Worm (Caenorhabditis elegans) whole organism, L1 larva: ENCODE measurements around the gene C06C3.4.

ENCODE experiments used
- C04F5.9 ChIP-seq: sonication (generic microtip); optimal IDR thresholded peaks from 2 replicates; lab custom pipeline; 2016; ENCODE audit warnings: missing genetic modification characterization, missing compliant biosample characterization
- F16B12.6 ChIP-seq: fragments of 150-350 bp; optimal IDR thresholded peaks from 2 replicates; lab custom pipeline; 2014; ENCODE audit warnings: missing biosample characterization, missing genetic modification characterization
- aha-1 ChIP-seq: fragments of 150-350 bp; optimal IDR thresholded peaks from 2 replicates; lab custom pipeline; 2014; ENCODE audit warnings: missing biosample characterization, missing genetic modification characterization
- ceh-8 ChIP-seq: fragments of 200-800 bp; sonication (Bioruptor generic); optimal IDR thresholded peaks from 2 replicates; lab custom pipeline; 2018; ENCODE audit warnings: mild to moderate bottlenecking, missing genetic modification characterization, moderate library complexity, missing compliant biosample characterization
- ceh-90 ChIP-seq: sonication (generic microtip); optimal IDR thresholded peaks from 2 replicates; lab custom pipeline; 2016; ENCODE audit warnings: missing genetic modification characterization, missing compliant biosample characterization
- dpl-1 ChIP-seq, 3 experiments: fragments of 150-350 bp in 2 of 3; sonication (generic microtip) in 1 of 3; optimal IDR thresholded peaks; 2 replicates each; lab custom pipeline; 2014 to 2017; ENCODE audit warnings: missing biosample characterization in 3 of 3, missing genetic modification characterization in 3 of 3, missing genetic modification reagents in 3 of 3
- egl-27 ChIP-seq, 2 experiments: fragments of 150-350 bp in 1 of 2; sonication (generic microtip); optimal IDR thresholded peaks; 3 replicates each; lab custom pipeline; 2017 to 2018; ENCODE audit warnings: missing biosample characterization in 2 of 2, missing genetic modification characterization in 2 of 2, missing genetic modification reagents in 2 of 2
- elt-2 ChIP-seq: sonication (generic microtip); optimal IDR thresholded peaks from 2 replicates; lab custom pipeline; 2016; ENCODE audit warnings: missing genetic modification characterization, mild to moderate bottlenecking, inconsistent platforms, missing compliant biosample characterization, missing genetic modification reagents
- ets-5 ChIP-seq: fragments of 200-800 bp; sonication (Bioruptor generic); IDR thresholded peaks from 2 replicates; pipeline ENCODE4 v1.3.6; 2022; ENCODE audit warnings: missing genetic modification characterization, missing compliant biosample characterization
- fkh-10 ChIP-seq: sonication (generic microtip); optimal IDR thresholded peaks from 2 replicates; lab custom pipeline; 2017; ENCODE audit warnings: missing biosample characterization, missing genetic modification reagents, missing genetic modification characterization
- fkh-4 ChIP-seq: sonication (generic microtip); optimal IDR thresholded peaks from 2 replicates; lab custom pipeline; 2016; ENCODE audit warnings: missing compliant biosample characterization, missing genetic modification characterization, borderline replicate concordance
- grh-1 ChIP-seq: fragments of 200-800 bp; sonication (Bioruptor generic); IDR thresholded peaks from 2 replicates; pipeline ENCODE4 v1.3.6; 2022; ENCODE audit warnings: missing genetic modification reagents, missing genetic modification characterization, missing compliant biosample characterization
- hpl-2 ChIP-seq: fragments of 150-350 bp; optimal IDR thresholded peaks from 2 replicates; lab custom pipeline; 2014; ENCODE audit warnings: missing biosample characterization, missing genetic modification reagents, missing genetic modification characterization
- irx-1 ChIP-seq: sonication (generic microtip); optimal IDR thresholded peaks from 2 replicates; lab custom pipeline; 2016; ENCODE audit warnings: missing genetic modification characterization, missing compliant biosample characterization
- jun-1 ChIP-seq: fragments of 150-350 bp; optimal IDR thresholded peaks from 2 replicates; lab custom pipeline; 2014; ENCODE audit warnings: missing biosample characterization, missing genetic modification reagents, missing genetic modification characterization
- lin-13 ChIP-seq: fragments of 150-350 bp; optimal IDR thresholded peaks from 2 replicates; lab custom pipeline; 2014; ENCODE audit warnings: missing biosample characterization, missing genetic modification reagents, missing genetic modification characterization
- lin-15B ChIP-seq: fragments of 150-350 bp; sonication (generic microtip); optimal IDR thresholded peaks from 3 replicates; lab custom pipeline; 2014; ENCODE audit warnings: missing biosample characterization, missing genetic modification characterization
- lir-3 ChIP-seq: sonication (generic microtip); optimal IDR thresholded peaks from 2 replicates; lab custom pipeline; 2016; ENCODE audit warnings: mild to moderate bottlenecking, missing genetic modification characterization, moderate library complexity, missing compliant biosample characterization; ENCODE audit not compliant: poor library complexity
- mab-9 ChIP-seq: fragments of 200-800 bp; sonication (Bioruptor generic); IDR thresholded peaks from 2 replicates; pipeline ENCODE4 v1.3.6; 2022; ENCODE audit warnings: missing genetic modification reagents, missing genetic modification characterization, missing compliant biosample characterization
- nhr-19 ChIP-seq: fragments of 200-800 bp; sonication (Bioruptor generic); conservative IDR thresholded peaks from 2 replicates; pipeline ENCODE4 v1.3.6; 2022; ENCODE audit warnings: missing genetic modification characterization, missing compliant biosample characterization
- nhr-237 ChIP-seq: fragments of 150-350 bp; optimal IDR thresholded peaks from 2 replicates; lab custom pipeline; 2014; ENCODE audit warnings: missing biosample characterization, missing genetic modification characterization
- nhr-28 ChIP-seq: fragments of 150-350 bp; optimal IDR thresholded peaks from 2 replicates; lab custom pipeline; 2014; ENCODE audit warnings: missing biosample characterization, missing genetic modification characterization
- nhr-77 ChIP-seq: fragments of 150-350 bp; optimal IDR thresholded peaks from 2 replicates; lab custom pipeline; 2014; ENCODE audit warnings: missing biosample characterization, missing genetic modification characterization
- nhr-90 ChIP-seq: sonication (generic microtip); optimal IDR thresholded peaks from 2 replicates; lab custom pipeline; 2016; ENCODE audit warnings: mild to moderate bottlenecking, missing genetic modification characterization, missing compliant biosample characterization; ENCODE audit not compliant: poor library complexity
- pqm-1 ChIP-seq: sonication (generic microtip); optimal IDR thresholded peaks from 3 replicates; lab custom pipeline; 2017; ENCODE audit warnings: missing biosample characterization, missing genetic modification characterization
- skn-1 ChIP-seq: fragments of 150-350 bp; optimal IDR thresholded peaks from 2 replicates; lab custom pipeline; 2014; ENCODE audit warnings: missing biosample characterization, missing genetic modification characterization
- sox-4 ChIP-seq: sonication (generic microtip); optimal IDR thresholded peaks from 2 replicates; lab custom pipeline; 2016; ENCODE audit warnings: missing genetic modification characterization, missing compliant biosample characterization
- sptf-1 ChIP-seq: fragments of 150-350 bp; optimal IDR thresholded peaks from 2 replicates; lab custom pipeline; 2014; ENCODE audit warnings: missing biosample characterization, missing genetic modification characterization
- sup-37 ChIP-seq: fragments of 200-800 bp; sonication (Bioruptor generic); optimal IDR thresholded peaks from 2 replicates; lab custom pipeline; 2018; ENCODE audit warnings: mild to moderate bottlenecking, missing genetic modification characterization, missing compliant biosample characterization
- tlp-1 ChIP-seq: fragments of 150-350 bp; optimal IDR thresholded peaks from 2 replicates; lab custom pipeline; 2014; ENCODE audit warnings: missing biosample characterization, missing genetic modification characterization
- unc-30 ChIP-seq: sonication (generic microtip); optimal IDR thresholded peaks from 2 replicates; lab custom pipeline; 2017; ENCODE audit warnings: missing biosample characterization, missing genetic modification characterization
- unc-86 ChIP-seq: sonication (generic microtip); optimal IDR thresholded peaks from 2 replicates; lab custom pipeline; 2016; ENCODE audit warnings: missing genetic modification characterization, missing compliant biosample characterization
- unc-98 ChIP-seq: fragments of 200-800 bp; sonication (Bioruptor generic); IDR thresholded peaks from 2 replicates; pipeline ENCODE4 v1.3.6; 2022; ENCODE audit warnings: missing genetic modification characterization, missing compliant biosample characterization
- vab-15 ChIP-seq: sonication (generic microtip); optimal IDR thresholded peaks from 2 replicates; lab custom pipeline; 2017; ENCODE audit warnings: missing genotype, mild to moderate bottlenecking, missing genetic modification characterization, missing compliant biosample characterization
- zag-1 ChIP-seq: fragments of 150-350 bp; optimal IDR thresholded peaks from 2 replicates; lab custom pipeline; 2014; ENCODE audit warnings: missing biosample characterization, missing genetic modification characterization
- zip-4 ChIP-seq: fragments of 200-800 bp; sonication (Bioruptor generic); optimal IDR thresholded peaks from 2 replicates; lab custom pipeline; 2018; ENCODE audit warnings: mild to moderate bottlenecking, missing genetic modification characterization, moderate library complexity, missing compliant biosample characterization
- ztf-11 ChIP-seq, 2 experiments: sonication (generic microtip); optimal IDR thresholded peaks; 2 replicates each; lab custom pipeline; 2016 to 2017; ENCODE audit warnings: missing genetic modification characterization in 2 of 2, missing biosample characterization in 1 of 2, missing compliant biosample characterization in 1 of 2
- ztf-4 ChIP-seq: fragments of 150-350 bp; optimal IDR thresholded peaks from 2 replicates; lab custom pipeline; 2014; ENCODE audit warnings: missing biosample characterization, missing genetic modification characterization

C06C3.4 gene

DNA sequence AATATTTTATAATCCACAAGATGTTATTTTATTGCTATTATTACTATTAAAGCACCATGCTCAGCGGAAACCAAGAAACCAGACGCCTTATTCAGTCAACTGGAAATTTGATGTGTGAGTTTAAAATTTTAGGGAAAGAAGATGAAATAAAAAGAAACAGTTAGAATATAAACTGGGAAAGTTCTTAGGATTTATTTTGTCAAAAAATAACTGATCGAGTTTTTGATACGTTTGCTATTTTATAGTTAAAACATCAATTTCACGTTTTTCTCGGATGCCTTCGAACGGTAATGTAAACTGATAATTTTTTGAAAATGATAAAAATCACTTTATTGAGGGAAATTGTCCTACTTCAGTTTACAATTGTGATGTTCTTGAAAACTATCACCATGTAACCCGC is 698 bp upstream of the C06C3.4 start, which contains the start of gene C06C3.3:
TSS of gene C06C3.3 (minus strand) at position 101 of the 400 bp plus-strand sequence.
- TF ChIP-seq fkh-4 (tag; lab: Kevin White, UChicago), result no peak
- TF ChIP-seq unc-86 (tag; lab: Kevin White, UChicago), result no peak
- TF ChIP-seq aha-1, result no peak
- TF ChIP-seq unc-30 (tag; lab: Kevin White, UChicago), result no peak
- TF ChIP-seq pqm-1, result no peak

DNA sequence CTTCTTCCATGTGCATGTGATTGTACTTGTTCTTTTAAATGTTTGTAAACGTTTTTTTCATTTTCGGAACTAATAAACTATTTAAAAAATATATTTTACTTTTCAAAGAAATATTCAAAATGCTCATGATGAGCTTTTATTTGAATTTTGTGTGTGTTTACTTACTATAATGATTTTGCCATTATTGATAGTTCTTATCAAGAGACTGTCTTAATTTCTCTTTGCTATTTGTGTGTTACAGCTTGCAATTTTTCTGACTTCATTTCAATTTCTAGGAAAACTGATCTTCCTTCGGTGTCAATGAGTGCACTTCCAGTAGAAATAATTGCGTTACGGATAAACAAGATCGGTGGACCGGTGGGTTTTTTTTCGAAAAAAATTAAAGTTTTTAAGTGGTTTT is 1.7 kb downstream of the C06C3.4 start, which contains the start of gene C06C3.12:
TSS of gene C06C3.12 (plus strand) at position 301 of the 400 bp plus-strand sequence.
- no peak for TF ChIP-seq dpl-1 (GFP tag; optimal IDR thresholded peaks at IDR 0.05; lab: Kevin White, UChicago)
- TF ChIP-seq mab-9 (GFP tag; lab: Robert Waterston, UW), result no peak
- no peak for TF ChIP-seq lin-13 (GFP tag; lab: Kevin White, UChicago)
- no peak for TF ChIP-seq unc-86 (tag; lab: Kevin White, UChicago)
- no peak for TF ChIP-seq tlp-1 (tag; lab: Kevin White, UChicago)
- no peak for TF ChIP-seq zag-1 (tag; lab: Kevin White, UChicago)
- no peak for TF ChIP-seq unc-98 (GFP tag; lab: Robert Waterston, UW)
- no peak for TF ChIP-seq C04F5.9 (tag; lab: Kevin White, UChicago)
- no peak for TF ChIP-seq nhr-77 (tag; lab: Kevin White, UChicago)
- TF ChIP-seq elt-2 (tag; lab: Kevin White, UChicago), result no peak

DNA sequence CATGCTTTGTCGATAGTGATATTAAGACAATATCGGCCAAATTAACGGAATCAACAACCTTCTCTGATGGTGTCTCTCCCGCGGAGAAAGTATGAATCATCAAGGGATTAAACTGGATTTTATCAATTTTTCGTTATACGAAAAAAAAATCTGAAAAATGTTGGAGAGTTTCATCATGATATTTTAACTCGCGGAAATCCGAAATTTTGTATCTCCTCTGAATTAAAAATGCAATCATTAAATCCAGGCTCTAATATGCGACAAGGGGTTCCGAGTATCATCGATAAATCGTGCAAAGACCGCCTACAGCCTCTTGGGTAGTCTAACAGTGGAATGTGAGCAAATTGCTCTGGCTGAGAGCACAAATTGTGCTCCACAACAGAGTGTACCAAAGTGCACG is 4.1 kb downstream of the C06C3.4 start, which contains the start of gene C06C3.10:
TSS of gene C06C3.10 (minus strand) at position 101 of the 400 bp plus-strand sequence.
- TF ChIP-seq grh-1, result no peak
- no peak for TF ChIP-seq skn-1 (tag; lab: Kevin White, UChicago)
- no peak for TF ChIP-seq ztf-11 (tag; optimal IDR thresholded peaks at IDR 0.05; lab: Kevin White, UChicago)

DNA sequence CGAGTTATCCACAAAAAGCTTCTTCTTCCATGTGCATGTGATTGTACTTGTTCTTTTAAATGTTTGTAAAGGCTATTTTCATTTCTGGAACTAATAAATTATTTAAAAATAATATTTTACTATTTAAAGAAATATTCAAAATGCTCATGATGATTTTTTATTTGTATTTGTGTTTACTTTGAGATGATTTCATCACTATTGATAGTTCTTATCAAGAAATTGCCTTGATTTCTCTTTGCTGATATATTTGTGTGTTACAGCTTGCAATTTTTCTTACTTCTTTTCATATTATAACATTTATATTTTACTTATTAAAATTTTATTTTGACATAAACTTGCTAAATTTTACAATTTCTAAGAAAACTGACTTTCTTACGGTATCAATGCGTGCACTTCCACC is 5.1 kb downstream of the C06C3.4 start:
- TF ChIP-seq elt-2 (tag; lab: Kevin White, UChicago) (peak; percentile 20), ceh-90 (no peak)

DNA sequence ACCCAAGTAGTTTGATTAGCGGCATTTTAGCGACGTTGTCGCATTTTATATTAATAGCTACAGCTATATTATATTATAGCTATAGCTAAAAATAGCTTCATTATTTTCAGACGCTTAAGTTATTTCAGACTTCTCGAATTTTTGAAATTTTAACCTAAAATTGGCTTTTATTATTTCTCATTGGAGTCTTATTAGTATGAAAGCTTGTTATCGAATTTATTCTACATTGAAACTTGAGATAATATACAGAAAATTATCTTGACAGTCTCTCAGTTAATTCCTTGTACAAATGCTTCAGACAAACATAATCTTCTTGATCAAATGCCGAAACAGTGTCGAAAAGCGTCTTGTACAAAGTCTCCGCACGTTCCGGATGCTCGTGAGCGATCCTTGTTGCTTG is 6.7 kb downstream of the C06C3.4 start, which contains the start of gene srh-48:
TSS of gene srh-48 (plus strand) at position 301 of the 400 bp plus-strand sequence.
- TF ChIP-seq jun-1 (tag; lab: Kevin White, UChicago) (no peak), unc-98 (GFP tag; lab: Robert Waterston, UW) (no peak), hpl-2 (GFP tag; lab: Kevin White, UChicago) (no peak), ets-5 (GFP tag; lab: Robert Waterston, UW) (no peak), nhr-237 (no peak), ceh-8 (GFP tag; lab: Kevin White, UChicago) (no peak), F16B12.6 (tag; lab: Kevin White, UChicago) (no peak), irx-1 (tag; lab: Kevin White, UChicago) (no peak), lin-13 (GFP tag; lab: Kevin White, UChicago) (no peak), zip-4 (GFP tag; lab: Kevin White, UChicago) (no peak), ztf-4 (no peak), fkh-10 (GFP tag; lab: Kevin White, UChicago) (no peak)

DNA sequence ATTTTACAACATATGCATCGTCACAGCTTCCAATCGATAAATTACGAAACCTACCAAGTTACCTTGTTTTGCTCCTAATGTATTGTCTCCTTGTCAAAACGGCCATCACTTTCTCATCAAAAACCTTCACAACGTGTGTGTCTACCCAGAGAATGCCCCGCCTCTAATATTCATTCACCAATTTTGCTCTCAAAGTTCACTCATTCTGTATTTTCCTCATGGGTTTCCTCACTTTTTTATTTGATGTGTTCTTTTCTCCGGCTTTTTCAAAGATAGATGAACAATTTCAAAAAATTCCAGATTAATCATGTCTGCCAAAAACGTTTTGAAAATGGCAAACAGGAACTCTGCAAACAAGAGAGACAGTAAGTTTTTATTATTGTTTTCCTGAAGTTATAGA is 12.2 kb downstream of the C06C3.4 start, which contains the start of gene C06C3.7:
TSS of gene C06C3.7 (plus strand) at position 301 of the 400 bp plus-strand sequence.
- TF ChIP-seq zag-1 (tag; lab: Kevin White, UChicago), result no peak
- TF ChIP-seq unc-98 (GFP tag; lab: Robert Waterston, UW), result no peak
- no peak for TF ChIP-seq lir-3 (tag; lab: Kevin White, UChicago)
- no peak for TF ChIP-seq sptf-1 (tag; lab: Kevin White, UChicago)
- no peak for TF ChIP-seq nhr-19 (GFP tag; lab: Robert Waterston, UW)
- TF ChIP-seq hpl-2 (GFP tag; lab: Kevin White, UChicago), result no peak
- TF ChIP-seq dpl-1 (GFP tag; optimal IDR thresholded peaks at IDR 0.05; lab: Kevin White, UChicago), result no peak
- TF ChIP-seq lin-15B, result no peak
- no peak for TF ChIP-seq nhr-28 (tag; lab: Kevin White, UChicago)
- no peak for TF ChIP-seq nhr-90 (tag; lab: Kevin White, UChicago)
- no peak for TF ChIP-seq sup-37 (GFP tag; lab: Kevin White, UChicago)
- no peak for TF ChIP-seq egl-27 (tag; optimal IDR thresholded peaks at IDR 0.05; lab: Kevin White, UChicago)
- no peak for TF ChIP-seq grh-1
- TF ChIP-seq sox-4, result no peak
- TF ChIP-seq vab-15, result no peak
- no peak for TF ChIP-seq ztf-4
- no peak for TF ChIP-seq unc-86 (tag; lab: Kevin White, UChicago)
- no peak for TF ChIP-seq elt-2 (tag; lab: Kevin White, UChicago)
- no peak for TF ChIP-seq F16B12.6 (tag; lab: Kevin White, UChicago)
- TF ChIP-seq, all 84 proteins: peak for 0
